Fruit fly (Drosophila melanogaster) Kc167 (cell line): ENCODE results near the gene CG5274.

Experiments used
- Myc ChIP-seq: fragments of >200 bp; optimal IDR thresholded peaks from 2 replicates; lab custom pipeline; 2017; ENCODE audit warnings: missing external identifiers
- Sin3A ChIP-seq: fragments of >200 bp; optimal IDR thresholded peaks from 2 replicates; lab custom pipeline; 2018; ENCODE audit warnings: missing external identifiers
- h ChIP-seq: fragments of >200 bp; optimal IDR thresholded peaks from 3 replicates; lab custom pipeline; 2018; ENCODE audit warnings: missing external identifiers
- insv ChIP-seq: fragments of >200 bp; optimal IDR thresholded peaks from 3 replicates; lab custom pipeline; 2018; ENCODE audit warnings: missing external identifiers
- psq ChIP-seq: fragments of >200 bp; optimal IDR thresholded peaks from 2 replicates; lab custom pipeline; 2017; ENCODE audit warnings: missing external identifiers
- ttk ChIP-seq: sonication (Bioruptor generic); optimal IDR thresholded peaks from 2 replicates; lab custom pipeline; 2017; ENCODE audit warnings: missing external identifiers

The CG5274 gene

dm6 chr3L:20405971-20406948, 21.2 kb downstream of the CG5274 start:
- TF ChIP-seq Sin3A (lab: Kevin White, UChicago), result no peak
- TF ChIP-seq h (lab: Kevin White, UChicago), result no peak
- no peak for TF ChIP-seq psq (lab: Kevin White, UChicago)
- TF ChIP-seq Myc (lab: Kevin White, UChicago), result no peak
- no peak for TF ChIP-seq insv (lab: Kevin White, UChicago)
- no peak for TF ChIP-seq ttk (lab: Kevin White, UChicago)

- TF ChIP-seq Sin3A (lab: Kevin White, UChicago), result no peak
These were observed 22.1 kb downstream of the CG5274 start for dm6 chr3L:20405337-20405887.

- no peak for TF ChIP-seq psq (lab: Kevin White, UChicago)
- TF ChIP-seq ttk (lab: Kevin White, UChicago), result no peak
- TF ChIP-seq Sin3A (lab: Kevin White, UChicago), result no peak
- TF ChIP-seq h (lab: Kevin White, UChicago), result no peak
- TF ChIP-seq insv (lab: Kevin White, UChicago), result no peak
- no peak for TF ChIP-seq Myc (lab: Kevin White, UChicago)
These were observed 23.0 kb downstream of the CG5274 start for dm6 chr3L:20404515-20404914.

- TF ChIP-seq Myc (lab: Kevin White, UChicago), result no peak
- no peak for TF ChIP-seq Sin3A (lab: Kevin White, UChicago)
- peak; percentile 45 for TF ChIP-seq psq (lab: Kevin White, UChicago)
- TF ChIP-seq ttk (lab: Kevin White, UChicago), result no peak
- no peak for TF ChIP-seq insv (lab: Kevin White, UChicago)
These were observed 23.7 kb downstream of the CG5274 start for dm6 chr3L:20403493-20404379.

dm6 chr3L:20402665-20403492, 24.6 kb downstream of the CG5274 start:
- TF ChIP-seq Sin3A (lab: Kevin White, UChicago) (no peak), psq (lab: Kevin White, UChicago) (peak; percentile 83)

- TF ChIP-seq ttk (lab: Kevin White, UChicago), result no peak
- peak; percentile 89 for TF ChIP-seq psq (lab: Kevin White, UChicago)
- TF ChIP-seq insv (lab: Kevin White, UChicago), result peak; percentile 92
- no peak for TF ChIP-seq Sin3A (lab: Kevin White, UChicago)
These were observed 26.2 kb downstream of the CG5274 start, which contains the start of gene trbl for dm6 chr3L:20401026-20401912. Gene trbl, minus strand, starts transcription at chr3L:20401609.

dm6 chr3L:20400515-20400914, 27.0 kb downstream of the CG5274 start:
- TF ChIP-seq insv (lab: Kevin White, UChicago), result no peak
- no peak for TF ChIP-seq Sin3A (lab: Kevin White, UChicago)
- TF ChIP-seq Myc (lab: Kevin White, UChicago), result no peak
- no peak for TF ChIP-seq psq (lab: Kevin White, UChicago)
- no peak for TF ChIP-seq h (lab: Kevin White, UChicago)
- TF ChIP-seq ttk (lab: Kevin White, UChicago), result peak; percentile 98

dm6 chr3L:20399550-20400109, 27.8 kb downstream of the CG5274 start:
- TF ChIP-seq Myc (lab: Kevin White, UChicago) (no peak), ttk (lab: Kevin White, UChicago) (no peak)

dm6 chr3L:20398243-20399222, 28.9 kb downstream of the CG5274 start:
- TF ChIP-seq h (lab: Kevin White, UChicago) (no peak), psq (lab: Kevin White, UChicago) (no peak), insv (lab: Kevin White, UChicago) (no peak), Myc (lab: Kevin White, UChicago) (no peak), ttk (lab: Kevin White, UChicago) (no peak), Sin3A (lab: Kevin White, UChicago) (no peak)
